Worm (Caenorhabditis elegans) whole organism, late embryonic: ENCODE data around the gene lgc-58.

Experiments
- ama-1 ChIP-seq: fragments of 150-350 bp; optimal IDR thresholded peaks from 2 replicates; lab custom pipeline; 2014
- ceh-22 ChIP-seq: sonication (generic microtip); optimal IDR thresholded peaks from 2 replicates; lab custom pipeline; 2017; ENCODE audit warnings: missing biosample characterization, missing genetic modification characterization
- ceh-31 ChIP-seq: sonication (generic microtip); optimal IDR thresholded peaks from 2 replicates; lab custom pipeline; 2016; ENCODE audit warnings: missing genetic modification characterization, missing compliant biosample characterization
- ceh-9 ChIP-seq: sonication (generic microtip); optimal IDR thresholded peaks from 2 replicates; lab custom pipeline; 2016; ENCODE audit warnings: mild to moderate bottlenecking, missing genetic modification characterization, inconsistent platforms, missing compliant biosample characterization
- che-1 ChIP-seq: sonication (generic microtip); optimal IDR thresholded peaks from 2 replicates; lab custom pipeline; 2016; ENCODE audit warnings: mild to moderate bottlenecking, missing genetic modification characterization, missing compliant biosample characterization
- fkh-10 ChIP-seq: fragments of 150-350 bp; optimal IDR thresholded peaks from 2 replicates; lab custom pipeline; 2014; ENCODE audit warnings: missing biosample characterization, missing genetic modification reagents, missing genetic modification characterization
- madf-2 ChIP-seq: sonication (generic microtip); optimal IDR thresholded peaks from 2 replicates; lab custom pipeline; 2017; ENCODE audit warnings: missing genetic modification characterization, missing compliant biosample characterization
- pha-4 ChIP-seq: fragments of 150-350 bp; optimal IDR thresholded peaks from 2 replicates; lab custom pipeline; 2018; ENCODE audit warnings: missing biosample characterization, missing genetic modification reagents, missing genetic modification characterization
- unc-42 ChIP-seq: sonication (generic microtip); optimal IDR thresholded peaks from 2 replicates; lab custom pipeline; 2016; ENCODE audit warnings: missing genotype, missing genetic modification characterization, missing compliant biosample characterization

DNA sequence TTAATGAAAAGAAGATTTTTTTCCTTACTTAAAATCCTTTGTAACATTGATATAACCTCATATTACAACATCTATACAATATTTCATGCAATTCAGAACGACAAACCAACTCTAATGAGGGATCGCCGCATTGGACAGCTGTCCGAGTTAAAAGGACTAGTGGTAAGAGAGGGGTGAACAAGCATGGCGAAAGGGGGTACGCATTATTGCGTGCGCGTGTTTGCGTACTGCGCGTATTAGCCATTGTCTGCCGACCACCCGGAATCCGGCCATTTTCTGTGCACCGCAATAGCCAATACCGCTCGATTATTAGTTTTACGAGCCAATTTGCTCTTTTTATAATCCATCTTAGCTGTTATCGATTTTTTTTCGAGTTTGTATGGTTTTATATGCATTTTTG, 22.2 kb downstream of the lgc-58 start, which contains the start of gene C15H9.4:
- no peak for TF ChIP-seq ceh-9 (tag; lab: Kevin White, UChicago)
- TF ChIP-seq ama-1 (lab: Kevin White, UChicago): no peak
- no peak for TF ChIP-seq fkh-10 (GFP tag; lab: Kevin White, UChicago)
- TF ChIP-seq che-1: no peak
- TF ChIP-seq ceh-31 (tag; lab: Kevin White, UChicago): peak; percentile 57
- TF ChIP-seq pha-4 (tag; lab: Kevin White, UChicago): no peak
- TF ChIP-seq madf-2 (tag; lab: Kevin White, UChicago): no peak
- peak; percentile 61 for TF ChIP-seq unc-42 (tag; lab: Kevin White, UChicago)
- no peak for TF ChIP-seq ceh-22 (tag; lab: Kevin White, UChicago)
